Fruit fly (Drosophila melanogaster) whole organism, embryonic: ENCODE data around the gene FucTA.

Experiments
- CG10209 ChIP-seq: fragments of 200-800 bp; sonication (Bioruptor generic); optimal IDR thresholded peaks from 3 replicates; lab custom pipeline; 2017; ENCODE audit warnings: missing biosample characterization, mild to moderate bottlenecking, missing genetic modification characterization, missing genetic modification reagents
- CG11696 ChIP-seq: fragments of 200-800 bp; sonication (Bioruptor generic); IDR thresholded peaks from 2 replicates; pipeline ENCODE4 v1.3.6; 2022; ENCODE audit warnings: missing biosample characterization, missing genetic modification characterization
- CG12071 ChIP-seq: fragments of 200-800 bp; sonication (Bioruptor generic); optimal IDR thresholded peaks from 3 replicates; lab custom pipeline; 2018; ENCODE audit warnings: missing biosample characterization, mild to moderate bottlenecking, missing genetic modification characterization
- CG12391 ChIP-seq: fragments of 200-800 bp; sonication (Bioruptor generic); optimal IDR thresholded peaks from 3 replicates; lab custom pipeline; 2018; ENCODE audit warnings: missing biosample characterization, mild to moderate bottlenecking, missing genetic modification characterization, moderate library complexity
- CG12942 ChIP-seq: fragments of 200-800 bp; sonication (Bioruptor generic); optimal IDR thresholded peaks from 3 replicates; lab custom pipeline; 2016; ENCODE audit warnings: missing biosample characterization, missing genetic modification characterization
- CG13424 ChIP-seq: fragments of 200-800 bp; sonication (Bioruptor generic); optimal IDR thresholded peaks from 2 replicates; lab custom pipeline; 2019; ENCODE audit warnings: missing biosample characterization, mild to moderate bottlenecking, missing genetic modification characterization, moderate library complexity
- CG14441 ChIP-seq: fragments of 200-800 bp; sonication (Bioruptor generic); IDR thresholded peaks from 2 replicates; pipeline ENCODE4 v1.3.6; 2022; ENCODE audit warnings: missing biosample characterization, missing genetic modification characterization
- CG15514 ChIP-seq: fragments of 200-800 bp; sonication (Bioruptor generic); optimal IDR thresholded peaks from 3 replicates; lab custom pipeline; 2017; ENCODE audit warnings: missing biosample characterization, missing genetic modification characterization, mild to moderate bottlenecking, moderate library complexity, missing genetic modification reagents
- CG16863 ChIP-seq: fragments of 200-800 bp; sonication (Bioruptor generic); optimal IDR thresholded peaks from 3 replicates; lab custom pipeline; 2016; ENCODE audit warnings: missing biosample characterization, missing genetic modification characterization
- CG17186 ChIP-seq: fragments of 200-800 bp; sonication (Bioruptor generic); optimal IDR thresholded peaks from 3 replicates; lab custom pipeline; 2017; ENCODE audit warnings: missing biosample characterization, missing genetic modification reagents, missing genetic modification characterization
- CG17328 ChIP-seq: fragments of 200-800 bp; sonication (Bioruptor generic); IDR thresholded peaks from 2 replicates; pipeline ENCODE4 v1.3.6; 2022; ENCODE audit warnings: missing biosample characterization, missing genetic modification characterization
- CG2889 ChIP-seq: fragments of 200-800 bp; sonication (Bioruptor generic); IDR thresholded peaks from 3 replicates; pipeline ENCODE4 v1.3.6; 2022; ENCODE audit warnings: missing biosample characterization, missing genetic modification characterization
- CG32532 ChIP-seq: fragments of 200-800 bp; sonication (Bioruptor generic); IDR thresholded peaks from 2 replicates; pipeline ENCODE4 v1.3.6; 2022; ENCODE audit warnings: missing biosample characterization, missing genetic modification characterization
- CG6254 ChIP-seq: fragments of 200-800 bp; sonication (Bioruptor generic); optimal IDR thresholded peaks from 3 replicates; lab custom pipeline; 2017; ENCODE audit warnings: mild to moderate bottlenecking, missing biosample characterization, missing genetic modification reagents, missing genetic modification characterization
- CG6765 ChIP-seq: fragments of 200-800 bp; sonication (Bioruptor generic); optimal IDR thresholded peaks from 3 replicates; lab custom pipeline; 2017; ENCODE audit warnings: missing biosample characterization, mild to moderate bottlenecking, missing genetic modification characterization
- CG7271 ChIP-seq: fragments of 200-800 bp; sonication (Bioruptor generic); optimal IDR thresholded peaks from 2 replicates; lab custom pipeline; 2018; ENCODE audit warnings: missing biosample characterization, mild to moderate bottlenecking, missing genetic modification characterization, moderate library complexity
- CG8944 ChIP-seq: fragments of 200-800 bp; sonication (Bioruptor generic); optimal IDR thresholded peaks from 3 replicates; lab custom pipeline; 2016; ENCODE audit warnings: missing biosample characterization, missing genetic modification characterization
- CG9215 ChIP-seq: fragments of 200-800 bp; sonication (Bioruptor generic); IDR thresholded peaks from 2 replicates; pipeline ENCODE4 v1.3.6; 2022; ENCODE audit warnings: missing biosample characterization, missing genetic modification characterization
- D19B ChIP-seq: fragments of 200-800 bp; sonication (Bioruptor generic); optimal IDR thresholded peaks from 2 replicates; lab custom pipeline; 2017; ENCODE audit warnings: missing biosample characterization, mild to moderate bottlenecking, missing genetic modification characterization
- E2f1 ChIP-seq: fragments of 200-800 bp; sonication (Bioruptor generic); IDR thresholded peaks from 2 replicates; pipeline ENCODE4 v1.3.6; 2022; ENCODE audit warnings: missing biosample characterization, missing genetic modification characterization
- Fer1 ChIP-seq: fragments of 200-800 bp; sonication (Bioruptor generic); optimal IDR thresholded peaks from 2 replicates; lab custom pipeline; 2017; ENCODE audit warnings: missing biosample characterization, mild to moderate bottlenecking, missing genetic modification characterization
- Hand ChIP-seq: fragments of 200-800 bp; sonication (Bioruptor generic); optimal IDR thresholded peaks from 2 replicates; lab custom pipeline; 2017; ENCODE audit warnings: mild to moderate bottlenecking, missing biosample characterization, missing genetic modification reagents, missing genetic modification characterization
- Hmx ChIP-seq: fragments of 200-800 bp; sonication (Bioruptor generic); optimal IDR thresholded peaks from 2 replicates; lab custom pipeline; 2016; ENCODE audit warnings: missing biosample characterization, missing genetic modification characterization
- Kr ChIP-seq: fragments of 200-800 bp; sonication (Bioruptor generic); optimal IDR thresholded peaks from 2 replicates; lab custom pipeline; 2017; ENCODE audit warnings: missing biosample characterization, mild to moderate bottlenecking, missing genetic modification characterization
- Lpt ChIP-seq: fragments of >200 bp; optimal IDR thresholded peaks from 2 replicates; lab custom pipeline; 2018; ENCODE audit warnings: missing biosample characterization, missing genetic modification characterization
- Nf-YB ChIP-seq: fragments of 200-800 bp; sonication (Bioruptor generic); optimal IDR thresholded peaks from 3 replicates; lab custom pipeline; 2019; ENCODE audit warnings: missing biosample characterization, mild to moderate bottlenecking, missing genetic modification characterization, moderate library complexity
- Nf-YC ChIP-seq: fragments of 200-800 bp; optimal IDR thresholded peaks from 3 replicates; lab custom pipeline; 2019; ENCODE audit warnings: missing biosample characterization, mild to moderate bottlenecking, missing genetic modification characterization, moderate library complexity
- Poxn ChIP-seq: fragments of 200-800 bp; sonication (Bioruptor generic); IDR thresholded peaks from 2 replicates; pipeline ENCODE4 v1.3.6; 2022; ENCODE audit warnings: missing biosample characterization, missing genetic modification characterization
- TFAM ChIP-seq: fragments of 200-800 bp; sonication (Bioruptor generic); optimal IDR thresholded peaks from 2 replicates; lab custom pipeline; 2017; ENCODE audit warnings: missing biosample characterization, missing genetic modification characterization, inconsistent platforms
- az2 ChIP-seq: fragments of 200-800 bp; sonication (Bioruptor generic); optimal IDR thresholded peaks from 3 replicates; lab custom pipeline; 2016; ENCODE audit warnings: missing biosample characterization, missing genetic modification characterization
- br ChIP-seq: fragments of >200 bp; optimal IDR thresholded peaks from 2 replicates; lab custom pipeline; 2017
- dimm ChIP-seq: fragments of 200-800 bp; sonication (Bioruptor generic); IDR thresholded peaks from 2 replicates; pipeline ENCODE4 v1.3.6; 2022; ENCODE audit warnings: missing biosample characterization, missing genetic modification characterization
- ind ChIP-seq: fragments of 200-800 bp; sonication (Bioruptor generic); optimal IDR thresholded peaks from 3 replicates; lab custom pipeline; 2016; ENCODE audit warnings: missing biosample characterization, missing genetic modification characterization
- lab ChIP-seq: fragments of 200-800 bp; sonication (Bioruptor generic); optimal IDR thresholded peaks from 3 replicates; lab custom pipeline; 2017; ENCODE audit warnings: missing biosample characterization, missing genetic modification characterization, mild to moderate bottlenecking, moderate library complexity, missing genetic modification reagents
- lov ChIP-seq, 2 experiments: fragments of 200-800 bp in 1 of 2; fragments of >200 bp in 1 of 2; sonication (Bioruptor generic) in 1 of 2; IDR thresholded peaks in 1 of 2; optimal IDR thresholded peaks in 1 of 2; 2 replicates in 1 of 2; 3 replicates in 1 of 2; pipeline versions ENCODE4 v1.3.6 to Lab custom; 2017 to 2022; ENCODE audit warnings: missing biosample characterization in 1 of 2, missing genetic modification characterization in 1 of 2
- oc ChIP-seq: fragments of 200-800 bp; sonication (Bioruptor generic); optimal IDR thresholded peaks from 2 replicates; lab custom pipeline; 2018; ENCODE audit warnings: missing biosample characterization, mild to moderate bottlenecking, missing genetic modification characterization, moderate library complexity
- pan ChIP-seq, 4 experiments: fragments of >200 bp in 3 of 4; fragments of 200-800 bp in 1 of 4; sonication (Bioruptor generic) in 1 of 4; optimal IDR thresholded peaks in 3 of 4; IDR thresholded peaks in 1 of 4; 2 replicates each; pipeline versions ENCODE4 v1.3.6 to Lab custom; 2017 to 2022; ENCODE audit warnings: missing biosample characterization in 2 of 4, missing genetic modification characterization in 2 of 4, mixed read lengths in 1 of 4
- rib ChIP-seq: fragments of 200-800 bp; sonication (Bioruptor generic); IDR thresholded peaks from 2 replicates; pipeline ENCODE4 v1.3.6; 2022; ENCODE audit warnings: missing biosample characterization, missing genetic modification characterization
- sug ChIP-seq: fragments of 200-800 bp; optimal IDR thresholded peaks from 2 replicates; lab custom pipeline; 2019; ENCODE audit warnings: missing biosample characterization, mild to moderate bottlenecking, missing genetic modification characterization, moderate library complexity
- tio ChIP-seq: fragments of 200-800 bp; sonication (Bioruptor generic); optimal IDR thresholded peaks from 2 replicates; lab custom pipeline; 2017; ENCODE audit warnings: missing biosample characterization, missing genetic modification characterization, inconsistent platforms
- trh ChIP-seq: fragments of 200-800 bp; sonication (Bioruptor generic); optimal IDR thresholded peaks from 2 replicates; lab custom pipeline; 2016; ENCODE audit warnings: missing biosample characterization, missing genetic modification characterization
- ttk ChIP-seq: fragments of 200-800 bp; sonication (Bioruptor generic); IDR thresholded peaks from 2 replicates; pipeline ENCODE4 v2.1.2; 2022; ENCODE audit warnings: missing biosample characterization, missing genetic modification characterization
- vnd ChIP-seq: fragments of 200-800 bp; sonication (Bioruptor generic); IDR thresholded peaks from 3 replicates; pipeline ENCODE4 v1.3.6; 2022; ENCODE audit warnings: missing biosample characterization, missing genetic modification characterization; ENCODE audit not compliant: partially characterized antibody
- vvl ChIP-seq: fragments of 200-800 bp; sonication (Bioruptor generic); IDR thresholded peaks from 2 replicates; pipeline ENCODE4 v1.3.6; 2022; ENCODE audit warnings: missing biosample characterization, missing genetic modification characterization
- yki ChIP-seq: fragments of >200 bp; optimal IDR thresholded peaks from 3 replicates; lab custom pipeline; 2018
- z ChIP-seq: fragments of 200-800 bp; sonication (Bioruptor generic); IDR thresholded peaks from 3 replicates; pipeline ENCODE4 v1.3.6; 2022; ENCODE audit warnings: missing biosample characterization, missing genetic modification characterization
- zen2 ChIP-seq: fragments of 200-800 bp; sonication (Bioruptor generic); IDR thresholded peaks from 3 replicates; pipeline ENCODE4 v1.3.6; 2022; ENCODE audit warnings: missing biosample characterization, missing genetic modification characterization; ENCODE audit not compliant: partially characterized antibody
- zfh1 ChIP-seq: fragments of 200-800 bp; sonication (Bioruptor generic); IDR thresholded peaks from 3 replicates; pipeline ENCODE4 v1.3.6; 2022; ENCODE audit warnings: missing biosample characterization, missing genetic modification characterization

Gene FucTA

DNA sequence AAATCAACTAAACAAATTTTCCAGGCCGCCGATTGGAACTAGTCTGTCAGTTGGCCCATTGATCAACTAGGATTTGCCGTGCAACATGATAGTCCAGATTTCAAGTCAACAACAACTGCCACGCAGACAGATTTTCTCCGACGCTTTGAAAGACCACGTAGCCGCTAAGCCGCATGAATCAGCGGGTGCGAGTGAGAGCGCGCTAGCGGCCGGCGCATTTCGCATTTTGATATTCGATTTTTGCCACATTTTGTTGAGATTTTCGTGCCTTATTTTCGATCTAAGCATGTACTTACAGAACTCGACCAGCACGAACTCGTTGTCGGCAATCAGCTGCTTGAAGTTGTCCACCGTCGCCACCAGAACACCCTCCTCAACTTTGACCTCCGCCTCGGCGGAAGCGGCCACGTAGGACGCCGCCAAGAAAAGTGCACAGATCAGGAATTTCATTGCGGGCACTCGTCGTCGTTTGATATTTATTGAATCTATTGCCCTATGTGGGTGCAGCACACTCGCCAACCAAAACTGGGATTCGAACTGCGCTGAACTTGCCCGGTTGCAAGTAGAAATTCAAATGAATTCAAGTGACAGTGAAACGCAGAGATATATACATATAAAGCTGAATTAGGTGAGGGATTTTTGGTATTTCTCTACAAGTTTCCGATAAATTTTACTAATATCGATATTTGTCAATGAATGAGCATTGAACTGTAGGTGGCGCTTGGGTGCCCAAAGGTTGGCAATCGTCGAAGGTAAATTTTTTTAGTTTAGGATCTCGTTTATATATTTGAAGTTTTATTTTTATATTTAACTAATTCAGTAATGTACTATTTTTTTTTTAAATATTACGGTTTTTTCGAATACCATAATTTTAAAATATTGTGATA, 4.7 kb upstream of the FucTA start, which contains the start of gene Pdi (continued):
- TF ChIP-seq CG6254 (GFP tag; lab: Kevin White, UChicago) (no peak), Nf-YC (tag; lab: Kevin White, UChicago) (peak; percentile 36), yki (lab: Kevin White, UChicago) (no peak), Lpt (GFP tag; lab: Kevin White, UChicago) (no peak), lab (GFP tag; lab: Kevin White, UChicago) (no peak), az2 (GFP tag; lab: Kevin White, UChicago) (no peak), CG32532 (peak; percentile 45), CG12391 (tag; lab: Kevin White, UChicago) (peak; percentile 49), oc (peak; percentile 33), CG13424 (tag; lab: Kevin White, UChicago) (peak; percentile 18), Nf-YB (peak; percentile 12), vvl (GFP tag; lab: Robert Waterston, UW) (peak; percentile 76), Poxn (no peak), CG12071 (GFP tag; lab: Kevin White, UChicago) (no peak), CG11696 (GFP tag; lab: Robert Waterston, UW) (no peak), rib (GFP tag; lab: Robert Waterston, UW) (0 out of 2 replicates have a peak, but pooled peaks have one; percentile 46), vnd (GFP tag; lab: Robert Waterston, UW) (peak; percentile 49; the same call in 2 of the 3 replicates), CG7271 (no peak), CG17328 (GFP tag; lab: Robert Waterston, UW) (no peak), CG15514 (GFP tag; lab: Kevin White, UChicago) (peak; percentile 58), CG8944 (GFP tag; lab: Kevin White, UChicago) (no peak), zen2 (GFP tag; lab: Robert Waterston, UW) (no peak), CG9215 (GFP tag; lab: Robert Waterston, UW) (no peak), CG17186 (GFP tag; lab: Kevin White, UChicago) (peak; percentile 56), CG14441 (no peak), Hand (GFP tag; lab: Kevin White, UChicago) (peak; percentile 12), z (GFP tag; lab: Robert Waterston, UW) (no peak), Kr (no peak), CG2889 (GFP tag; lab: Robert Waterston, UW) (no peak), CG16863 (no peak), Fer1 (peak; percentile 29), sug (tag; lab: Kevin White, UChicago) (peak; percentile 50), D19B (no peak), ttk (no peak), CG10209 (GFP tag; lab: Kevin White, UChicago) (no peak), zfh1 (GFP tag; lab: Robert Waterston, UW) (peak; percentile 32; the same call in 1 of the 3 replicates), trh (GFP tag; lab: Kevin White, UChicago) (peak; percentile 1), pan (optimal IDR thresholded peaks at IDR 0.05; lab: Kevin White, UChicago) (no peak), pan (GFP tag; optimal IDR thresholded peaks at IDR 0.05 in 1 of 2, IDR thresholded peaks at IDR 0.05 in 1 of 2) (no peak), CG6765 (GFP tag; lab: Kevin White, UChicago) (no peak), E2f1 (GFP tag; lab: Robert Waterston, UW) (no peak), dimm (GFP tag; lab: Robert Waterston, UW) (no peak), lov (optimal IDR thresholded peaks at IDR 0.05; lab: Kevin White, UChicago) (no peak), lov (GFP tag; IDR thresholded peaks at IDR 0.05; lab: Robert Waterston, UW) (no peak), CG12942 (GFP tag; lab: Kevin White, UChicago) (no peak), tio (GFP tag; lab: Kevin White, UChicago) (no peak), br (lab: Kevin White, UChicago) (no peak), ind (GFP tag; lab: Kevin White, UChicago) (no peak), Hmx (GFP tag; lab: Kevin White, UChicago) (no peak), TFAM (GFP tag; lab: Kevin White, UChicago) (no peak)
